Fruit fly (Drosophila melanogaster) whole organism, embryonic: ENCODE results near the gene CG43131.

Experiments used
- Adf1 ChIP-seq: fragments of 200-800 bp; sonication (Bioruptor generic); IDR thresholded peaks from 2 replicates; pipeline ENCODE4 v1.3.6; 2022; ENCODE audit warnings: missing biosample characterization, missing genetic modification characterization
- Blimp-1 ChIP-seq: fragments of 200-800 bp; sonication (Bioruptor generic); optimal IDR thresholded peaks from 3 replicates; lab custom pipeline; 2018; ENCODE audit warnings: missing biosample characterization, missing genetic modification characterization, mild to moderate bottlenecking, moderate library complexity, missing genetic modification reagents
- Bteb2 ChIP-seq: fragments of 200-800 bp; sonication (Bioruptor generic); optimal IDR thresholded peaks from 2 replicates; lab custom pipeline; 2016; ENCODE audit warnings: missing biosample characterization, missing genetic modification characterization
- CG10431 ChIP-seq: fragments of 200-800 bp; sonication (Bioruptor generic); optimal IDR thresholded peaks from 3 replicates; lab custom pipeline; 2018; ENCODE audit warnings: missing biosample characterization, mild to moderate bottlenecking, missing genetic modification characterization
- CG12219 ChIP-seq: fragments of 200-800 bp; sonication (Bioruptor generic); optimal IDR thresholded peaks from 3 replicates; lab custom pipeline; 2018; ENCODE audit warnings: missing biosample characterization, mild to moderate bottlenecking, missing genetic modification characterization
- CG13624 ChIP-seq: fragments of 200-800 bp; sonication (Bioruptor generic); optimal IDR thresholded peaks from 2 replicates; lab custom pipeline; 2016; ENCODE audit warnings: missing biosample characterization, missing genetic modification characterization
- CG14710 ChIP-seq: fragments of 200-800 bp; sonication (Bioruptor generic); optimal IDR thresholded peaks from 3 replicates; lab custom pipeline; 2019; ENCODE audit warnings: missing biosample characterization, mild to moderate bottlenecking, missing genetic modification characterization, moderate library complexity
- CG15269 ChIP-seq: fragments of 200-800 bp; sonication (Bioruptor generic); optimal IDR thresholded peaks from 2 replicates; lab custom pipeline; 2018; ENCODE audit warnings: missing biosample characterization, mild to moderate bottlenecking, missing genetic modification characterization, moderate library complexity
- CG15696 ChIP-seq: fragments of 200-800 bp; sonication (Bioruptor generic); optimal IDR thresholded peaks from 2 replicates; lab custom pipeline; 2019; ENCODE audit warnings: missing biosample characterization, mild to moderate bottlenecking, missing genetic modification characterization, moderate library complexity
- CG1602 ChIP-seq: fragments of 200-800 bp; sonication (Bioruptor generic); optimal IDR thresholded peaks from 3 replicates; lab custom pipeline; 2016; ENCODE audit warnings: missing biosample characterization, missing genetic modification characterization
- CG17359 ChIP-seq: fragments of 200-800 bp; sonication (Bioruptor generic); optimal IDR thresholded peaks from 3 replicates; lab custom pipeline; 2018; ENCODE audit warnings: missing biosample characterization, mild to moderate bottlenecking, missing genetic modification characterization, moderate library complexity
- CG17568 ChIP-seq: fragments of 200-800 bp; sonication (Bioruptor generic); optimal IDR thresholded peaks from 2 replicates; lab custom pipeline; 2018; ENCODE audit warnings: missing biosample characterization, mild to moderate bottlenecking, missing genetic modification characterization, moderate library complexity
- CG18619 ChIP-seq: fragments of 200-800 bp; sonication (Bioruptor generic); optimal IDR thresholded peaks from 3 replicates; lab custom pipeline; 2017; ENCODE audit warnings: missing biosample characterization, mild to moderate bottlenecking, missing genetic modification characterization
- CG2678 ChIP-seq: fragments of 200-800 bp; sonication (Bioruptor generic); optimal IDR thresholded peaks from 3 replicates; lab custom pipeline; 2019; ENCODE audit warnings: missing biosample characterization, mild to moderate bottlenecking, missing genetic modification characterization, moderate library complexity
- CG2712 ChIP-seq: fragments of 200-800 bp; optimal IDR thresholded peaks from 3 replicates; lab custom pipeline; 2019; ENCODE audit warnings: missing biosample characterization, mild to moderate bottlenecking, missing genetic modification characterization, moderate library complexity
- CG33213 ChIP-seq: fragments of 200-800 bp; sonication (Bioruptor generic); optimal IDR thresholded peaks from 3 replicates; lab custom pipeline; 2016; ENCODE audit warnings: missing biosample characterization, missing genetic modification characterization
- CG4707 ChIP-seq: fragments of 200-800 bp; sonication (Bioruptor generic); optimal IDR thresholded peaks from 2 replicates; lab custom pipeline; 2018; ENCODE audit warnings: missing biosample characterization, mild to moderate bottlenecking, missing genetic modification characterization, moderate library complexity
- CG5953 ChIP-seq: fragments of 200-800 bp; sonication (Bioruptor generic); IDR thresholded peaks from 2 replicates; pipeline ENCODE4 v1.3.6; 2022; ENCODE audit warnings: missing biosample characterization, missing genetic modification characterization
- CG6813 ChIP-seq: fragments of 200-800 bp; sonication (Bioruptor generic); optimal IDR thresholded peaks from 2 replicates; lab custom pipeline; 2017; ENCODE audit warnings: missing biosample characterization, missing genetic modification characterization, mild to moderate bottlenecking, moderate library complexity, missing genetic modification reagents
- CG7745 ChIP-seq: fragments of 200-800 bp; sonication (Bioruptor generic); optimal IDR thresholded peaks from 2 replicates; lab custom pipeline; 2018; ENCODE audit warnings: missing biosample characterization, mild to moderate bottlenecking, missing genetic modification characterization, moderate library complexity
- CG8290 ChIP-seq, 3 experiments: fragments of 200-800 bp; sonication (Bioruptor generic); optimal IDR thresholded peaks; 2 replicates each; lab custom pipeline; 2016 to 2019; ENCODE audit warnings: missing biosample characterization in 3 of 3, missing genetic modification characterization in 3 of 3, mild to moderate bottlenecking in 2 of 3, moderate library complexity in 1 of 3
- CG9932 ChIP-seq: fragments of 200-800 bp; sonication (Bioruptor generic); IDR thresholded peaks from 2 replicates; pipeline ENCODE4 v1.3.6; 2022; ENCODE audit warnings: missing biosample characterization, missing genetic modification characterization
- Dek ChIP-seq: fragments of 200-800 bp; sonication (Bioruptor generic); optimal IDR thresholded peaks from 3 replicates; lab custom pipeline; 2019; ENCODE audit warnings: missing biosample characterization, mild to moderate bottlenecking, missing genetic modification characterization, moderate library complexity
- E2f1 ChIP-seq: fragments of 200-800 bp; sonication (Bioruptor generic); IDR thresholded peaks from 2 replicates; pipeline ENCODE4 v1.3.6; 2022; ENCODE audit warnings: missing biosample characterization, missing genetic modification characterization
- HLHmδ ChIP-seq: fragments of 200-800 bp; sonication (Bioruptor generic); optimal IDR thresholded peaks from 2 replicates; lab custom pipeline; 2018; ENCODE audit warnings: missing biosample characterization, mild to moderate bottlenecking, missing genetic modification characterization, moderate library complexity
- Hey ChIP-seq: fragments of 200-800 bp; sonication (Bioruptor generic); optimal IDR thresholded peaks from 3 replicates; lab custom pipeline; 2018; ENCODE audit warnings: missing biosample characterization, mild to moderate bottlenecking, missing genetic modification characterization
- Kr ChIP-seq: fragments of 200-800 bp; sonication (Bioruptor generic); optimal IDR thresholded peaks from 2 replicates; lab custom pipeline; 2017; ENCODE audit warnings: missing biosample characterization, mild to moderate bottlenecking, missing genetic modification characterization
- NC2α ChIP-seq: fragments of 200-800 bp; sonication (Bioruptor generic); optimal IDR thresholded peaks from 2 replicates; lab custom pipeline; 2016; ENCODE audit warnings: missing biosample characterization, missing genetic modification characterization
- NC2β ChIP-seq: fragments of 200-800 bp; sonication (Bioruptor generic); optimal IDR thresholded peaks from 2 replicates; lab custom pipeline; 2016; ENCODE audit warnings: missing biosample characterization, missing genetic modification characterization
- Nf-YB ChIP-seq: fragments of 200-800 bp; sonication (Bioruptor generic); optimal IDR thresholded peaks from 3 replicates; lab custom pipeline; 2019; ENCODE audit warnings: missing biosample characterization, mild to moderate bottlenecking, missing genetic modification characterization, moderate library complexity
- NfI ChIP-seq: fragments of 200-800 bp; sonication (Bioruptor generic); optimal IDR thresholded peaks from 3 replicates; lab custom pipeline; 2018; ENCODE audit warnings: missing biosample characterization, mild to moderate bottlenecking, missing genetic modification characterization, moderate library complexity
- chn ChIP-seq: fragments of 200-800 bp; sonication (Bioruptor generic); optimal IDR thresholded peaks from 2 replicates; lab custom pipeline; 2016; ENCODE audit warnings: missing biosample characterization, missing genetic modification characterization
- corto ChIP-seq: fragments of 200-800 bp; sonication (Bioruptor generic); optimal IDR thresholded peaks from 2 replicates; lab custom pipeline; 2016; ENCODE audit warnings: missing biosample characterization, mild to moderate bottlenecking, missing genetic modification characterization, moderate library complexity
- croc ChIP-seq: fragments of 200-800 bp; sonication (Bioruptor generic); conservative IDR thresholded peaks from 3 replicates; pipeline ENCODE4 v1.3.6; 2022; ENCODE audit warnings: missing biosample characterization, missing genetic modification characterization
- disco-r ChIP-seq: fragments of 200-800 bp; sonication (Bioruptor generic); optimal IDR thresholded peaks from 2 replicates; lab custom pipeline; 2016; ENCODE audit warnings: missing biosample characterization, missing genetic modification characterization
- dmrt11E ChIP-seq: fragments of 200-800 bp; sonication (Bioruptor generic); optimal IDR thresholded peaks from 3 replicates; lab custom pipeline; 2018; ENCODE audit warnings: missing biosample characterization, mild to moderate bottlenecking, missing genetic modification characterization, moderate library complexity
- dmrt99B ChIP-seq: fragments of 200-800 bp; sonication (Bioruptor generic); optimal IDR thresholded peaks from 2 replicates; lab custom pipeline; 2018; ENCODE audit warnings: missing biosample characterization, mild to moderate bottlenecking, missing genetic modification characterization, moderate library complexity
- emc ChIP-seq: fragments of 200-800 bp; sonication (Bioruptor generic); optimal IDR thresholded peaks from 2 replicates; lab custom pipeline; 2016; ENCODE audit warnings: missing biosample characterization, missing genetic modification characterization
- ewg ChIP-seq: fragments of 200-800 bp; sonication (Bioruptor generic); optimal IDR thresholded peaks from 3 replicates; lab custom pipeline; 2017; ENCODE audit warnings: mild to moderate bottlenecking, missing biosample characterization, missing genetic modification reagents, missing genetic modification characterization
- gem ChIP-seq: fragments of 200-800 bp; sonication (Bioruptor generic); optimal IDR thresholded peaks from 2 replicates; lab custom pipeline; 2019; ENCODE audit warnings: missing biosample characterization, mild to moderate bottlenecking, missing genetic modification characterization, moderate library complexity
- gsb-n ChIP-seq: fragments of 200-800 bp; sonication (Bioruptor generic); optimal IDR thresholded peaks from 3 replicates; lab custom pipeline; 2018; ENCODE audit warnings: missing biosample characterization, mild to moderate bottlenecking, missing genetic modification characterization
- kni ChIP-seq: fragments of 200-800 bp; sonication (Bioruptor generic); optimal IDR thresholded peaks from 3 replicates; lab custom pipeline; 2017; ENCODE audit warnings: mild to moderate bottlenecking, missing biosample characterization, missing genetic modification reagents, missing genetic modification characterization
- mld ChIP-seq: fragments of 200-800 bp; sonication (Bioruptor generic); IDR thresholded peaks from 3 replicates; pipeline ENCODE4 v1.3.6; 2022; ENCODE audit warnings: missing biosample characterization, missing genetic modification characterization; ENCODE audit not compliant: partially characterized antibody
- nau ChIP-seq: fragments of 200-800 bp; sonication (Bioruptor generic); optimal IDR thresholded peaks from 3 replicates; lab custom pipeline; 2017; ENCODE audit warnings: missing biosample characterization, mild to moderate bottlenecking, missing genetic modification characterization, missing genetic modification reagents
- pfk ChIP-seq: fragments of 200-800 bp; sonication (Bioruptor generic); optimal IDR thresholded peaks from 2 replicates; lab custom pipeline; 2018; ENCODE audit warnings: missing biosample characterization, mild to moderate bottlenecking, missing genetic modification characterization, moderate library complexity
- pho ChIP-seq: fragments of 200-800 bp; sonication (Bioruptor generic); optimal IDR thresholded peaks from 2 replicates; lab custom pipeline; 2016; ENCODE audit warnings: missing biosample characterization, missing genetic modification characterization
- pita ChIP-seq: fragments of 200-800 bp; sonication (Bioruptor generic); optimal IDR thresholded peaks from 2 replicates; lab custom pipeline; 2017; ENCODE audit warnings: missing biosample characterization, mild to moderate bottlenecking, missing genetic modification characterization
- shn ChIP-seq: fragments of 200-800 bp; sonication (Bioruptor generic); optimal IDR thresholded peaks from 3 replicates; lab custom pipeline; 2016; ENCODE audit warnings: missing biosample characterization, missing genetic modification characterization
- trem ChIP-seq: fragments of 200-800 bp; optimal IDR thresholded peaks from 3 replicates; lab custom pipeline; 2019; ENCODE audit warnings: missing biosample characterization, mild to moderate bottlenecking, missing genetic modification characterization, moderate library complexity

Gene CG43131

DNA sequence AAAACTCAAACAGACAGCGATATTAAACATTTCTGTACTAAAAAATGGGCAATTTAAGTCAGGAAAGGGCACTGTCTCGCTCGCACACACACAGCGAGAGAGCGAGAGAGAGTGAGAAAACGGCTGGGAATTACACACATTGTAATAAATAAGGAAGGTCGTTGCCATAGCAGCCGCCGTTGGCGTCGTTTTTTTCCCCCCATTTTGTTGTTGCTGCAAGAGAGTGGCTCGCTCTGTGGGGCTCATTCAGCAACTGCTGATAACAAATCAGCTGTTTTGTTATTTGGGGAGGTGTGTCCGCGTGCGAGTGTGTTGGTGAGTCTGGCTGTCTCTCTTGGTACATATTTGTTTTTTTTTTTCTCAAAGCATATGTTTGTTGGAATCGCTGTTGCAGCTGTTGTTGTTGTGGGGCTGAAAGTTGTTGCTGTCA, 21.1 kb downstream of the CG43131 start (continued):
- TF ChIP-seq Nf-YB (GFP tag; lab: Kevin White, UChicago), result peak; percentile 60
- peak; percentile 25 for TF ChIP-seq CG33213 (GFP tag; lab: Kevin White, UChicago)
- TF ChIP-seq gem, result peak; percentile 31
- no peak for TF ChIP-seq pho
- no peak for TF ChIP-seq Adf1 (GFP tag; lab: Robert Waterston, UW)
- TF ChIP-seq CG13624, result peak; percentile 18
- no peak for TF ChIP-seq pita
- TF ChIP-seq emc (GFP tag; lab: Kevin White, UChicago), result no peak
- peak; percentile 67 for TF ChIP-seq CG17359
- TF ChIP-seq disco-r (GFP tag; lab: Kevin White, UChicago), result peak; percentile 23
- TF ChIP-seq mld (GFP tag; lab: Robert Waterston, UW), result no peak
- peak; percentile 31 for TF ChIP-seq corto (GFP tag; lab: Kevin White, UChicago)
- TF ChIP-seq CG2712 (tag; lab: Kevin White, UChicago), result peak; percentile 33
- TF ChIP-seq CG7745 (tag; lab: Kevin White, UChicago), result peak; percentile 61
- no peak for TF ChIP-seq CG9932 (GFP tag; lab: Robert Waterston, UW)
- peak; percentile 28 for TF ChIP-seq Bteb2 (GFP tag; lab: Kevin White, UChicago)
- TF ChIP-seq pfk (GFP tag; lab: Kevin White, UChicago), result peak; percentile 58
- peak; percentile 44 for TF ChIP-seq CG2678 (tag; lab: Kevin White, UChicago)
- TF ChIP-seq CG10431 (GFP tag; lab: Kevin White, UChicago), result peak; percentile 77
- no peak for TF ChIP-seq CG1602 (GFP tag; lab: Kevin White, UChicago)
- TF ChIP-seq ewg (GFP tag; lab: Kevin White, UChicago), result peak; percentile 45
- TF ChIP-seq CG12219, result peak; percentile 66
- TF ChIP-seq CG6813, result peak; percentile 83
- peak; percentile 54 for TF ChIP-seq CG15269
- no peak for TF ChIP-seq trem (tag; lab: Kevin White, UChicago)
- TF ChIP-seq HLHmδ (GFP tag; lab: Kevin White, UChicago), result peak; percentile 72
- peak; percentile 76 for TF ChIP-seq kni (GFP tag; lab: Kevin White, UChicago)
- TF ChIP-seq CG5953, result no peak
- no peak for TF ChIP-seq shn (GFP tag; lab: Kevin White, UChicago)
- no peak for TF ChIP-seq Hey (tag; lab: Kevin White, UChicago)
- peak; percentile 18 for TF ChIP-seq dmrt99B (tag; lab: Kevin White, UChicago)
- TF ChIP-seq NfI (GFP tag; lab: Kevin White, UChicago), result peak; percentile 31
- TF ChIP-seq Dek (tag; lab: Kevin White, UChicago), result no peak
- peak; percentile 49 for TF ChIP-seq chn (GFP tag; lab: Kevin White, UChicago)
- peak; percentile 48 for TF ChIP-seq dmrt11E (tag; lab: Kevin White, UChicago)
- TF ChIP-seq CG15696 (tag; lab: Kevin White, UChicago), result peak; percentile 53
- TF ChIP-seq Blimp-1 (GFP tag; lab: Kevin White, UChicago), result peak; percentile 51
- TF ChIP-seq CG17568, result peak; percentile 78
- peak; percentile 20 for TF ChIP-seq CG18619 (GFP tag; lab: Kevin White, UChicago)
- TF ChIP-seq CG4707 (GFP tag; lab: Kevin White, UChicago), result peak; percentile 77
- peak; percentile 75 for TF ChIP-seq nau (GFP tag; lab: Kevin White, UChicago)
- TF ChIP-seq NC2β (GFP tag; lab: Kevin White, UChicago), result peak; percentile 75
- TF ChIP-seq Kr (GFP tag; lab: Kevin White, UChicago), result peak; percentile 49
- peak; percentile 14 for TF ChIP-seq gsb-n (tag; lab: Kevin White, UChicago)
- TF ChIP-seq E2f1, result no peak
- TF ChIP-seq croc (GFP tag; lab: Robert Waterston, UW), result no peak
- TF ChIP-seq NC2α, result peak; percentile 43
- TF ChIP-seq CG14710, result peak; percentile 35
- peak; percentile 44 for TF ChIP-seq CG8290 (GFP tag; optimal IDR thresholded peaks at IDR 0.05; lab: Kevin White, UChicago)
- TF ChIP-seq CG8290 (tag; optimal IDR thresholded peaks at IDR 0.05; lab: Kevin White, UChicago), result peak in 1 of 2 experiments; percentile 22
